Fruit fly (Drosophila melanogaster) whole organism, prepupa: ENCODE results near the gene Smr.

Source experiments
- Blimp-1 ChIP-seq: fragments of 200-800 bp; sonication (Bioruptor generic); optimal IDR thresholded peaks from 3 replicates; lab custom pipeline; 2017; ENCODE audit warnings: missing biosample characterization, missing genetic modification characterization, mild to moderate bottlenecking, moderate library complexity, missing genetic modification reagents
- CG10631 ChIP-seq: fragments of 200-800 bp; sonication (Bioruptor generic); optimal IDR thresholded peaks from 2 replicates; lab custom pipeline; 2016; ENCODE audit warnings: missing biosample characterization, missing genetic modification characterization
- CG10669 ChIP-seq: fragments of 200-800 bp; sonication (Bioruptor generic); optimal IDR thresholded peaks from 3 replicates; lab custom pipeline; 2018; ENCODE audit warnings: missing biosample characterization, mild to moderate bottlenecking, missing genetic modification characterization, moderate library complexity
- CG11762 ChIP-seq: fragments of 200-800 bp; sonication (Bioruptor generic); optimal IDR thresholded peaks from 3 replicates; lab custom pipeline; 2016; ENCODE audit warnings: missing biosample characterization, missing genetic modification characterization; ENCODE audit not compliant: insufficient read depth
- CG1621 ChIP-seq: fragments of 200-800 bp; sonication (Bioruptor generic); optimal IDR thresholded peaks from 3 replicates; lab custom pipeline; 2018; ENCODE audit warnings: missing biosample characterization, mild to moderate bottlenecking, missing genetic modification characterization
- CG16779 ChIP-seq: fragments of 200-800 bp; sonication (Bioruptor generic); optimal IDR thresholded peaks from 3 replicates; lab custom pipeline; 2017; ENCODE audit warnings: missing biosample characterization, mild to moderate bottlenecking, missing genetic modification characterization
- CG3032 ChIP-seq: fragments of 200-800 bp; optimal IDR thresholded peaks from 2 replicates; lab custom pipeline; 2019; ENCODE audit warnings: missing biosample characterization, mild to moderate bottlenecking, missing genetic modification characterization, moderate library complexity
- CG31627 ChIP-seq: fragments of 200-800 bp; sonication (Bioruptor generic); optimal IDR thresholded peaks from 3 replicates; lab custom pipeline; 2016; ENCODE audit warnings: missing biosample characterization, missing genetic modification characterization
- CG32006 ChIP-seq: fragments of 200-800 bp; sonication (Bioruptor generic); optimal IDR thresholded peaks from 3 replicates; lab custom pipeline; 2017; ENCODE audit warnings: missing biosample characterization, mild to moderate bottlenecking, missing genetic modification characterization
- CG34406 ChIP-seq: fragments of 200-800 bp; sonication (Bioruptor generic); optimal IDR thresholded peaks from 3 replicates; lab custom pipeline; 2016; ENCODE audit warnings: missing biosample characterization, missing genetic modification characterization
- CG3919 ChIP-seq: fragments of 200-800 bp; sonication (Bioruptor generic); optimal IDR thresholded peaks from 3 replicates; lab custom pipeline; 2016; ENCODE audit warnings: missing biosample characterization, missing genetic modification characterization
- CG6163 ChIP-seq: fragments of 200-800 bp; sonication (Bioruptor generic); IDR thresholded peaks from 3 replicates; pipeline ENCODE4 v1.3.6; 2022; ENCODE audit warnings: missing biosample characterization, missing genetic modification characterization
- CG6792 ChIP-seq: fragments of 200-800 bp; sonication (Bioruptor generic); optimal IDR thresholded peaks from 3 replicates; lab custom pipeline; 2016; ENCODE audit warnings: missing biosample characterization, missing genetic modification characterization
- CG6808 ChIP-seq: fragments of 200-800 bp; sonication (Bioruptor generic); optimal IDR thresholded peaks from 3 replicates; lab custom pipeline; 2017; ENCODE audit warnings: missing biosample characterization, missing genetic modification characterization, mild to moderate bottlenecking, moderate library complexity, missing genetic modification reagents
- CG7368 ChIP-seq: fragments of 200-800 bp; sonication (Bioruptor generic); optimal IDR thresholded peaks from 3 replicates; lab custom pipeline; 2016; ENCODE audit warnings: missing biosample characterization, missing genetic modification characterization
- CG8319 ChIP-seq: fragments of 200-800 bp; sonication (Bioruptor generic); optimal IDR thresholded peaks from 3 replicates; lab custom pipeline; 2016; ENCODE audit warnings: missing biosample characterization, missing genetic modification characterization
- CG8632 ChIP-seq: fragments of 200-800 bp; sonication (Bioruptor generic); optimal IDR thresholded peaks from 3 replicates; lab custom pipeline; 2016; ENCODE audit warnings: missing biosample characterization, missing genetic modification characterization
- CG9139 ChIP-seq: fragments of 200-800 bp; sonication (Bioruptor generic); optimal IDR thresholded peaks from 3 replicates; lab custom pipeline; 2017; ENCODE audit warnings: missing biosample characterization, mild to moderate bottlenecking, missing genetic modification characterization
- Eip75B ChIP-seq: fragments of 200-800 bp; sonication (Bioruptor generic); optimal IDR thresholded peaks from 3 replicates; lab custom pipeline; 2016; ENCODE audit warnings: missing biosample characterization, missing genetic modification characterization
- Eip78C ChIP-seq: fragments of 200-800 bp; sonication (Bioruptor generic); peaks from one replicate; lab custom pipeline; 2016; ENCODE audit warnings: missing biosample characterization, missing genetic modification characterization
- Eip93F ChIP-seq: fragments of 200-800 bp; sonication (Bioruptor generic); optimal IDR thresholded peaks from 2 replicates; lab custom pipeline; 2016; ENCODE audit warnings: missing biosample characterization, mild to moderate bottlenecking, missing genetic modification characterization
- Ets21C ChIP-seq: fragments of 200-800 bp; sonication (Bioruptor generic); optimal IDR thresholded peaks from 3 replicates; lab custom pipeline; 2016; ENCODE audit warnings: missing biosample characterization, missing genetic modification characterization
- Ets96B ChIP-seq: fragments of 200-800 bp; optimal IDR thresholded peaks from 2 replicates; lab custom pipeline; 2019; ENCODE audit warnings: missing biosample characterization, mild to moderate bottlenecking, missing genetic modification characterization, moderate library complexity
- Hr38 ChIP-seq: sonication (Bioruptor generic); optimal IDR thresholded peaks from 2 replicates; lab custom pipeline; 2016; ENCODE audit warnings: missing biosample characterization, missing genetic modification characterization
- Hr39 ChIP-seq: fragments of 200-800 bp; sonication (Bioruptor generic); optimal IDR thresholded peaks from 2 replicates; lab custom pipeline; 2016; ENCODE audit warnings: missing biosample characterization, missing genetic modification characterization
- Hr4 ChIP-seq: fragments of 200-800 bp; sonication (Bioruptor generic); optimal IDR thresholded peaks from 3 replicates; lab custom pipeline; 2016; ENCODE audit warnings: missing biosample characterization, missing genetic modification characterization
- Lpt ChIP-seq: fragments of 200-800 bp; sonication (Bioruptor generic); optimal IDR thresholded peaks from 3 replicates; lab custom pipeline; 2016; ENCODE audit warnings: missing biosample characterization, missing genetic modification characterization
- Sox102F ChIP-seq: fragments of 200-800 bp; sonication (Bioruptor generic); optimal IDR thresholded peaks from 2 replicates; lab custom pipeline; 2016; ENCODE audit warnings: missing biosample characterization, mild to moderate bottlenecking, missing genetic modification characterization
- Sox14 ChIP-seq: fragments of 200-800 bp; sonication (Bioruptor generic); optimal IDR thresholded peaks from 3 replicates; lab custom pipeline; 2016; ENCODE audit warnings: missing biosample characterization, missing genetic modification characterization
- Sox15 ChIP-seq: fragments of 200-800 bp; sonication (Bioruptor generic); optimal IDR thresholded peaks from 3 replicates; lab custom pipeline; 2016; ENCODE audit warnings: missing biosample characterization, missing genetic modification characterization
- achi ChIP-seq: fragments of 200-800 bp; sonication (Bioruptor generic); optimal IDR thresholded peaks from 3 replicates; lab custom pipeline; 2016; ENCODE audit warnings: missing biosample characterization, missing genetic modification characterization
- acj6 ChIP-seq: fragments of 200-800 bp; sonication (Bioruptor generic); optimal IDR thresholded peaks from 3 replicates; lab custom pipeline; 2016; ENCODE audit warnings: missing biosample characterization, missing genetic modification characterization
- cyc ChIP-seq: fragments of 200-800 bp; sonication (Bioruptor generic); optimal IDR thresholded peaks from 3 replicates; lab custom pipeline; 2016; ENCODE audit warnings: missing biosample characterization, missing genetic modification characterization
- dsx ChIP-seq: fragments of 200-800 bp; optimal IDR thresholded peaks from 3 replicates; lab custom pipeline; 2019; ENCODE audit warnings: missing biosample characterization, mild to moderate bottlenecking, missing genetic modification characterization, moderate library complexity; ENCODE audit not compliant: poor library complexity, severe bottlenecking
- esn ChIP-seq: fragments of 200-800 bp; sonication (Bioruptor generic); optimal IDR thresholded peaks from 2 replicates; lab custom pipeline; 2016; ENCODE audit warnings: missing biosample characterization, mild to moderate bottlenecking, missing genetic modification characterization, moderate library complexity
- fd85E ChIP-seq: fragments of 200-800 bp; sonication (Bioruptor generic); optimal IDR thresholded peaks from 3 replicates; lab custom pipeline; 2016; ENCODE audit warnings: missing biosample characterization, missing genetic modification characterization
- fkh ChIP-seq: fragments of 200-800 bp; sonication (Bioruptor generic); optimal IDR thresholded peaks from 3 replicates; lab custom pipeline; 2017; ENCODE audit warnings: missing biosample characterization, mild to moderate bottlenecking, missing genetic modification characterization, moderate library complexity
- lz ChIP-seq: fragments of 200-800 bp; sonication (Bioruptor generic); optimal IDR thresholded peaks from 3 replicates; lab custom pipeline; 2016; ENCODE audit warnings: missing biosample characterization, missing genetic modification characterization
- net ChIP-seq: fragments of 200-800 bp; sonication (Bioruptor generic); optimal IDR thresholded peaks from 3 replicates; lab custom pipeline; 2016; ENCODE audit warnings: missing biosample characterization, missing genetic modification characterization
- pdm3 ChIP-seq: fragments of 200-800 bp; sonication (Bioruptor generic); optimal IDR thresholded peaks from 3 replicates; lab custom pipeline; 2016; ENCODE audit warnings: missing biosample characterization, missing genetic modification characterization
- ss ChIP-seq, 2 experiments: fragments of 200-800 bp; sonication (Bioruptor generic); optimal IDR thresholded peaks; 2 replicates in 1 of 2; 3 replicates in 1 of 2; lab custom pipeline; 2017 to 2018; ENCODE audit warnings: mild to moderate bottlenecking in 2 of 2, missing biosample characterization in 2 of 2, missing genetic modification characterization in 2 of 2, moderate library complexity in 1 of 2
- topi ChIP-seq: fragments of 200-800 bp; sonication (Bioruptor generic); optimal IDR thresholded peaks from 3 replicates; lab custom pipeline; 2016; ENCODE audit warnings: missing biosample characterization, missing genetic modification characterization

Gene Smr

DNA sequence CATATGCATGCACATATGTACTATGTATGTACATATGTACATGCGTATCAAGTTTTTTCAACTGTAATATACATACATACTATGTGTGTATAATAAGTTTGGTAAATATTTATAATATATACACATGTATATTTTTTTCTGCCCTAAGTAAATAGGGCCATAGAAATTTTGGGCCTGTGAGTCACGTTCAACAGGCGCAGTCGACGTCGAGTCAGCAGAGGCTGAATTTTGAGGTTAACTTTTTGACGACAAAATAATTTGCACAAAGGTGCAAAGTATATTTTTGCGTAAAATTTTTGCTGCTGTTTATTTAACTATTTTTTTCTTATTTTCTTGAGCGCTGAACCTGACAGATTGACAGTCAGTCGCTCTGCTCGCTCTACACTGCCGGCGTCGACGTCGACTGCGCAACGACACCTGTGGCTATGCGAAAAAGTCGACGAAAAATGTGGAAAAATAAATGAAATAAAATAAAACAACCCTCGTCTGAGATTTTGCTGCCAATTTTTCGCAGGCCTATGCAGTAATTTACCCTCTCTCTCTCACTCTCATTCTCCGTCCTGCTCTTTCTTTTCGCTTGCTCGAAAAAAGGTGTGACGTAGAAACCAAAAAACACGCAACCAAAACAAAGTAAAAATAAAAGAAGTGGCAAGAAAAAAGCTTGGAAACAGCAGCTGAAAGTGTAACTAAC, 7.6 kb upstream of the Smr start (continued):
- TF ChIP-seq CG9139 (GFP tag; lab: Kevin White, UChicago) (peak; percentile 58), CG3919 (no peak), Eip78C (GFP tag; lab: Kevin White, UChicago) (peak; percentile 60), Eip75B (GFP tag; lab: Kevin White, UChicago) (no peak), Hr4 (GFP tag; lab: Kevin White, UChicago) (peak; percentile 15), Sox102F (peak; percentile 22), Hr39 (GFP tag; lab: Kevin White, UChicago) (no peak), ss (GFP tag; optimal IDR thresholded peaks at IDR 0.05; lab: Kevin White, UChicago) (peak; percentile 70 to 76), CG8632 (GFP tag; lab: Kevin White, UChicago) (no peak), CG16779 (tag; lab: Kevin White, UChicago) (peak; percentile 9), CG1621 (peak; percentile 52), dsx (peak; percentile 58), CG6808 (GFP tag; lab: Kevin White, UChicago) (peak; percentile 57), CG6163 (GFP tag; lab: Robert Waterston, UW) (peak; percentile 47; the same call in 2 of the 3 replicates), Lpt (peak; percentile 30), CG7368 (GFP tag; lab: Kevin White, UChicago) (no peak)
- TF ChIP-seq, all 60 proteins: peak for 21

DNA sequence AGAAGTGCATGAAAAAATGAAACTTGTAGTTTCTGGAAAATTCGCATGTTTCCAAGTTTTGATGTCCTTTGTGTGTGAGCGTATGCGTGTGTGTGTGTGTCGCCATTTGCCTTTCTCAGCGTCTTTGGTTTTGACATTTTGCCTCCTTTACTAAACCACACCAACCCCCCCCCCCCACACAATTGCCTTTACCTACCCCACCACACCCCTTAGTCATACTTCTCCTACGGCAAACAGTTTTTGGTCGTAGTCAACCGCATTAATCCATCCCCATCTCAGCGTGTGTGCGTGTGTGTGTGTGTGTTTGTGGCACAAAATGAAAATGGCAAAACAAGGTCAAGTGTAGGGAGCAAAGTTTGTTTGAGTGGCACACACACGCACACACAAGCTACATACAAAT, 6.5 kb upstream of the Smr start:
- TF ChIP-seq CG34406 (GFP tag; lab: Kevin White, UChicago) (no peak), ss (GFP tag; optimal IDR thresholded peaks at IDR 0.05; lab: Kevin White, UChicago) (peak in 1 of 2 experiments; percentile 13)

DNA sequence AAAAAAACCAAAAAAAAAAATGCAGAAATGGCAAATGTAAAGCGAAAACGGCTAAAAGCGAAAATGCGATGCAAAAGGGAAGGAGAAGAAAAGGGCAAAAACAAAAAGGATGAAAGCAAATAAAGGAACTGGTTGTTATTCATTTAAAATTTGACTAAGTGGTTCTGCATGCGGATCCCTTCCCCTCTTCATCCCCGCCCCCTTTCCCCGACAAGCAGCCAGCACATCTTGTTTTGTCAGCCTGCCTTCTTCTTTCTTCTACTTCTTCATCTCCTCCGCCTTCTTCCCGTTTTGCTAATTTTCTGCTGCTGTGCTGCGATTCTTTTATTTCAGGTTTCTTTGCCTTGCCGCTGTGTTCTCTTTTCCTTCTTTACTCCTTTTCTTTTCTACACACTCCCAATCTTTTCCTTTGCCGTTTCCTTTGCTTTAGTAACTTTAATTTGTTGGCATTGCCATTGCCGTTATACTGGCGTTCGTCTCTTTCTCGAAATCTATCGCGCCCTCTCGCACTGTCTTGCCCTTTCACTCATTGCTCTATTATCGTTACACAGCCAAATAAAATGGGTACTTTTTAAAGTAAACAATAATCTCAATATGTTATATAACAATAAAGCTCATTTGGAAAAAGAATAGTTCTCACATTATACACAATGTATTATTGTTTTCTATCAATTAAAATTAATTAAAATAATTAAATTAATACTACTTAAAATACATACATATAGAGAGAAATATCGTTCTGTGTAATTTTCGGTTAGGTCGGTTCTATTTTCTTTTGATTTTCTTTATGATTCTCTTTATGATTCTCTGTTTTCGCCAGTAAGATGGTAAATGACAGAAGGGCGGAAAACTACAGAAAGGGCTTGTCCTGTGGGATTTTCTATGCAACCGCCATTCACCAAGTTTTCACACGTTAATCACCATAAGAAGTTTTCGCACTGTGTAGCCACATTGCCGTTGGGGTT, 5.6 kb upstream of the Smr start:
- TF ChIP-seq achi (GFP tag; lab: Kevin White, UChicago) (peak; percentile 51), Sox15 (GFP tag; lab: Kevin White, UChicago) (peak; percentile 52), CG16779 (tag; lab: Kevin White, UChicago) (peak; percentile 31), CG6163 (GFP tag; lab: Robert Waterston, UW) (peak; percentile 86), lz (GFP tag; lab: Kevin White, UChicago) (peak; percentile 37), Hr38 (GFP tag; lab: Kevin White, UChicago) (no peak), CG8632 (GFP tag; lab: Kevin White, UChicago) (peak; percentile 66), CG10669 (GFP tag; lab: Kevin White, UChicago) (peak; percentile 44), CG10631 (GFP tag; lab: Kevin White, UChicago) (peak; percentile 63), CG34406 (GFP tag; lab: Kevin White, UChicago) (peak; percentile 70), Sox102F (peak; percentile 38), CG31627 (GFP tag; lab: Kevin White, UChicago) (peak; percentile 31), dsx (no peak), Eip78C (GFP tag; lab: Kevin White, UChicago) (peak; percentile 89), esn (peak; percentile 52), net (GFP tag; lab: Kevin White, UChicago) (peak; percentile 34), fkh (no peak), CG3919 (peak; percentile 64), Blimp-1 (GFP tag; lab: Kevin White, UChicago) (no peak), topi (GFP tag; lab: Kevin White, UChicago) (peak; percentile 64), cyc (peak; percentile 38), acj6 (GFP tag; lab: Kevin White, UChicago) (peak; percentile 62), Ets96B (peak; percentile 58), Sox14 (GFP tag; lab: Kevin White, UChicago) (peak; percentile 15), CG6792 (peak; percentile 39), Eip93F (GFP tag; lab: Kevin White, UChicago) (peak; percentile 22), CG9139 (GFP tag; lab: Kevin White, UChicago) (no peak), CG7368 (GFP tag; lab: Kevin White, UChicago) (no peak), CG11762 (GFP tag; lab: Kevin White, UChicago) (peak; percentile 23), Ets21C (GFP tag; lab: Kevin White, UChicago) (no peak), CG8319 (GFP tag; lab: Kevin White, UChicago) (no peak), CG32006 (GFP tag; lab: Kevin White, UChicago) (peak; percentile 68), pdm3 (peak; percentile 40), CG1621 (no peak), fd85E (no peak), CG3032 (peak; percentile 60)
